Fruit fly (Drosophila melanogaster) whole organism, pupa: ENCODE data around the gene Rpn11.

Experiments
- CG10348 ChIP-seq: fragments of 200-800 bp; sonication (Bioruptor generic); IDR thresholded peaks from 2 replicates; pipeline ENCODE4 v1.3.6; 2022; ENCODE audit warnings: missing biosample characterization, missing genetic modification characterization
- CG12605 ChIP-seq: fragments of 200-800 bp; sonication (Bioruptor generic); IDR thresholded peaks from 2 replicates; pipeline ENCODE4 v1.3.6; 2022; ENCODE audit warnings: missing biosample characterization, missing genetic modification characterization
- CG13204 ChIP-seq: fragments of 200-800 bp; sonication (Bioruptor generic); optimal IDR thresholded peaks from 2 replicates; lab custom pipeline; 2018; ENCODE audit warnings: missing biosample characterization, mild to moderate bottlenecking, missing genetic modification characterization, moderate library complexity
- CG14655 ChIP-seq: fragments of 200-800 bp; sonication (Bioruptor generic); optimal IDR thresholded peaks from 3 replicates; lab custom pipeline; 2017; ENCODE audit warnings: mild to moderate bottlenecking, missing biosample characterization, missing genetic modification reagents, missing genetic modification characterization
- CG15710 ChIP-seq: fragments of 200-800 bp; sonication (Bioruptor generic); optimal IDR thresholded peaks from 2 replicates; lab custom pipeline; 2018; ENCODE audit warnings: missing biosample characterization, mild to moderate bottlenecking, missing genetic modification characterization, moderate library complexity
- CG17806 ChIP-seq: fragments of 200-800 bp; sonication (Bioruptor generic); optimal IDR thresholded peaks from 2 replicates; lab custom pipeline; 2018; ENCODE audit warnings: missing biosample characterization, mild to moderate bottlenecking, missing genetic modification characterization, moderate library complexity
- CG32121 ChIP-seq: fragments of 200-800 bp; sonication (Bioruptor generic); IDR thresholded peaks from 2 replicates; pipeline ENCODE4 v1.3.6; 2022; ENCODE audit warnings: missing biosample characterization, missing genetic modification characterization
- CG34367 ChIP-seq: fragments of 200-800 bp; sonication (Bioruptor generic); optimal IDR thresholded peaks from 2 replicates; lab custom pipeline; 2018; ENCODE audit warnings: missing biosample characterization, mild to moderate bottlenecking, missing genetic modification characterization
- CG4496 ChIP-seq: fragments of 200-800 bp; sonication (Bioruptor generic); IDR thresholded peaks from 3 replicates; pipeline ENCODE4 v1.3.6; 2022; ENCODE audit warnings: missing biosample characterization, missing genetic modification characterization
- CG8159 ChIP-seq: fragments of 200-800 bp; sonication (Bioruptor generic); optimal IDR thresholded peaks from 3 replicates; lab custom pipeline; 2018; ENCODE audit warnings: missing biosample characterization, mild to moderate bottlenecking, missing genetic modification characterization, moderate library complexity
- CG8301 ChIP-seq: fragments of 200-800 bp; sonication (Bioruptor generic); optimal IDR thresholded peaks from 2 replicates; lab custom pipeline; 2018; ENCODE audit warnings: missing biosample characterization, mild to moderate bottlenecking, missing genetic modification characterization
- CG9948 ChIP-seq: fragments of 200-800 bp; sonication (Bioruptor generic); optimal IDR thresholded peaks from 2 replicates; lab custom pipeline; 2018; ENCODE audit warnings: missing biosample characterization, mild to moderate bottlenecking, missing genetic modification characterization, moderate library complexity
- D1 ChIP-seq: fragments of 200-800 bp; sonication (Bioruptor generic); optimal IDR thresholded peaks from 2 replicates; lab custom pipeline; 2018; ENCODE audit warnings: missing biosample characterization, mild to moderate bottlenecking, missing genetic modification characterization, moderate library complexity
- EcR ChIP-seq: fragments of 200-800 bp; sonication (Bioruptor generic); optimal IDR thresholded peaks from 3 replicates; lab custom pipeline; 2019; ENCODE audit warnings: missing biosample characterization, missing genetic modification characterization, mild to moderate bottlenecking, moderate library complexity, missing genetic modification reagents
- Ets98B ChIP-seq: fragments of 200-800 bp; sonication (Bioruptor generic); IDR thresholded peaks from 2 replicates; pipeline ENCODE4 v1.3.6; 2022; ENCODE audit warnings: missing biosample characterization, missing genetic modification characterization
- Pif1A ChIP-seq: fragments of 200-800 bp; sonication (Bioruptor generic); optimal IDR thresholded peaks from 3 replicates; lab custom pipeline; 2016; ENCODE audit warnings: missing biosample characterization, missing genetic modification characterization
- Pif1B ChIP-seq: fragments of 200-800 bp; sonication (Bioruptor generic); optimal IDR thresholded peaks from 3 replicates; lab custom pipeline; 2016; ENCODE audit warnings: missing biosample characterization, missing genetic modification characterization
- Snoo ChIP-seq: fragments of 200-800 bp; sonication (Bioruptor generic); optimal IDR thresholded peaks from 3 replicates; lab custom pipeline; 2017; ENCODE audit warnings: missing biosample characterization, mild to moderate bottlenecking, missing genetic modification characterization, inconsistent platforms
- fd96Ca ChIP-seq: fragments of 200-800 bp; sonication (Bioruptor generic); IDR thresholded peaks from 3 replicates; pipeline ENCODE4 v1.3.6; 2022; ENCODE audit warnings: missing biosample characterization, missing genetic modification characterization
- gl ChIP-seq: fragments of 200-800 bp; sonication (Bioruptor generic); optimal IDR thresholded peaks from 2 replicates; lab custom pipeline; 2018; ENCODE audit warnings: missing biosample characterization, mild to moderate bottlenecking, missing genetic modification characterization
- rn ChIP-seq: fragments of 200-800 bp; sonication (Bioruptor generic); IDR thresholded peaks from 2 replicates; pipeline ENCODE4 v1.3.6; 2022; ENCODE audit warnings: missing biosample characterization, missing genetic modification characterization

The Rpn11 gene

dm6 chr2L:5070797-5071579 lies 11.4 kb upstream of the Rpn11 start, which contains the start of gene RpL37A:
Gene RpL37A, plus strand, starts transcription at chr2L:5070957.
- no peak for TF ChIP-seq CG9948 (tag; lab: Kevin White, UChicago)
- TF ChIP-seq Pif1B (GFP tag; lab: Kevin White, UChicago), result no peak
- no peak for TF ChIP-seq CG13204 (GFP tag; lab: Kevin White, UChicago)
- no peak for TF ChIP-seq CG14655 (GFP tag; lab: Kevin White, UChicago)
- TF ChIP-seq fd96Ca (GFP tag; lab: Robert Waterston, UW), result no peak; the same call in 2 of the 3 replicates
- peak; percentile 84 for TF ChIP-seq CG4496 (GFP tag; lab: Robert Waterston, UW)
- TF ChIP-seq CG8159 (tag; lab: Kevin White, UChicago), result peak; percentile 91
- peak; percentile 16 for TF ChIP-seq CG15710
- TF ChIP-seq Pif1A (GFP tag; lab: Kevin White, UChicago), result peak; percentile 74
- no peak for TF ChIP-seq rn (GFP tag; lab: Robert Waterston, UW)
- peak; percentile 58 for TF ChIP-seq CG12605 (GFP tag; lab: Robert Waterston, UW)
- peak; percentile 59 for TF ChIP-seq CG34367 (tag; lab: Kevin White, UChicago)
- TF ChIP-seq Snoo (tag; lab: Kevin White, UChicago), result peak; percentile 83
- no peak for TF ChIP-seq CG10348 (GFP tag; lab: Robert Waterston, UW)
- peak; percentile 50 for TF ChIP-seq D1 (tag; lab: Kevin White, UChicago)
- no peak for TF ChIP-seq EcR (GFP tag; lab: Kevin White, UChicago)
- no peak for TF ChIP-seq CG8301 (tag; lab: Kevin White, UChicago)
- TF ChIP-seq CG17806 (tag; lab: Kevin White, UChicago), result peak; percentile 32
- peak; percentile 60 for TF ChIP-seq Ets98B (GFP tag; lab: Robert Waterston, UW)
- no peak; the same call in 1 of the 2 replicates for TF ChIP-seq CG32121
- peak; percentile 62 for TF ChIP-seq gl
- TF ChIP-seq, all 21 proteins: peak for 11

- TF ChIP-seq Snoo (tag; lab: Kevin White, UChicago) (no peak), CG34367 (tag; lab: Kevin White, UChicago) (no peak), CG14655 (GFP tag; lab: Kevin White, UChicago) (no peak), CG17806 (tag; lab: Kevin White, UChicago) (no peak), Pif1A (GFP tag; lab: Kevin White, UChicago) (no peak), CG12605 (GFP tag; lab: Robert Waterston, UW) (no peak), fd96Ca (GFP tag; lab: Robert Waterston, UW) (no peak), CG13204 (GFP tag; lab: Kevin White, UChicago) (no peak), CG15710 (no peak), CG10348 (GFP tag; lab: Robert Waterston, UW) (no peak)
- TF ChIP-seq, all 21 proteins: peak for 0
These were observed 4.3 kb upstream of the Rpn11 start for dm6 chr2L:5063936-5064335.

DNA sequence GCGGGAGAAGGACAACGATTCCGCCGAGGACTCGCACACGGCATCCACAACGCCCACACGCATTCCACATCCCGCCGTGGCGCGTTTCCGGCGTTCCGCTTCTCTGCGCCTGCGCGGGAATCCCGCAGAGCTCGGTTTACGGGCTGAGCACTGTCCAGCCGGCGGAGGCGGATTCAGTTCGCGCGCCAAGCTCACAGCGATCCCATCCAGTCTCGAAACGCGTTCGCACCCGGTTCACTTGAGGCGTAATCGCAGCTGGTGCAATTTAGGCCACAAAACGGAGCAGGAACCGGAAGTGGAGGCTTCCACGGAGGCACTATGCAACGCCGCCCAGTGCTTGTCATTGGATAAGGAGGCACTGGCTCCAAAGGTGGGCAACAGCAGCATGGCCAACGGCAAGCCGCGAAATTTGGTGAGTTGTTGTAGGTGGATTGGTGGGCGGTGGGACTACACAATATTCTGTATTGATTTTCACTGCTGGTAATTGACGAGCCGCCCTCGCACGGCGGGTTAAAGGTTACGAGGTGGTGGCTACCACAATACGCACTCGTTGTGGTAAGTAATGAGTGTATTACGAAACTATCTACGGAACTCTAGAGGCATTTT lies 3.3 kb upstream of the Rpn11 start:
- TF ChIP-seq CG12605 (GFP tag; lab: Robert Waterston, UW), result no peak
- no peak for TF ChIP-seq CG15710
- no peak for TF ChIP-seq Pif1B (GFP tag; lab: Kevin White, UChicago)
- TF ChIP-seq fd96Ca (GFP tag; lab: Robert Waterston, UW), result no peak
- TF ChIP-seq CG4496 (GFP tag; lab: Robert Waterston, UW), result no peak
- TF ChIP-seq CG32121, result 0 out of 2 replicates have a peak, but pooled peaks have one; percentile 9
- TF ChIP-seq CG17806 (tag; lab: Kevin White, UChicago), result no peak

DNA sequence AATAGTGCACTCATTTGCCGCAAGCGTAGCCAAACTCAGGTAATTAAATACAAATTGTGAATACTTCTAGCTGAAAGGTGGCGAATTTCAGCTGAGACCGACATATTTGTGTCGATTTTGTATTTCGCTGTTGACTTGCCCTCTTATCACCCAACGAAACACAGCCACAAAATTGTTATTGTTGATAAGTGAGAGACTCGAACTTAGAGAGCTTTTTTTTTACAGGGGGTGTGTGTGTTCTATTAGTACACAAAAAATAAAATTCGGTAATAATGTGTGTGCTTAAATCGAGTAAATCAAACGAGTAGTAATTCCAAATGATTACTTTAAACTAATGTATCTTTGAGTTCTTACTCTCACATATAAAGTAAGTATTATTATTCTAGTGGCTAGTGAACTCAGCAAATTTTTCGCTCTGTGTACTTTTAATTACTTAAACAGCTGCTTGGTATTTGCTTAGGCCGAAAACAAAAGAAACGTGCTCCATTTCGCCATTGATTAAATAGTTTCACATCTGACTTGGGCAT lies 1.4 kb upstream of the Rpn11 start:
- no peak for TF ChIP-seq fd96Ca (GFP tag; lab: Robert Waterston, UW)
- no peak for TF ChIP-seq CG15710
- TF ChIP-seq gl, result no peak
- 0 out of 3 replicates have a peak, but pooled peaks have one; percentile 34 for TF ChIP-seq CG4496 (GFP tag; lab: Robert Waterston, UW)
- TF ChIP-seq D1 (tag; lab: Kevin White, UChicago), result no peak
- no peak for TF ChIP-seq EcR (GFP tag; lab: Kevin White, UChicago)
- no peak for TF ChIP-seq CG12605 (GFP tag; lab: Robert Waterston, UW)
- TF ChIP-seq CG32121, result no peak
- 0 out of 2 replicates have a peak, but pooled peaks have one; percentile 15 for TF ChIP-seq Ets98B (GFP tag; lab: Robert Waterston, UW)
- no peak for TF ChIP-seq Snoo (tag; lab: Kevin White, UChicago)
- TF ChIP-seq CG8159 (tag; lab: Kevin White, UChicago), result no peak
- no peak for TF ChIP-seq CG34367 (tag; lab: Kevin White, UChicago)
- no peak for TF ChIP-seq rn (GFP tag; lab: Robert Waterston, UW)

- TF ChIP-seq CG8159 (tag; lab: Kevin White, UChicago) (no peak), Snoo (tag; lab: Kevin White, UChicago) (no peak)
- TF ChIP-seq, all 21 proteins: peak for 0
These were observed 925 bp upstream of the Rpn11 start, which contains the start of gene qtc for dm6 chr2L:5060515-5060914. Gene qtc, plus strand, starts transcription at chr2L:5060815.
